Fruit fly (Drosophila melanogaster) whole organism, pupa: ENCODE data around the gene CG4955.
A peak's percentile ranks its signal among the peaks of the same experiment; 100 is the strongest.

Source experiments
- CG10348 ChIP-seq: fragments of 200-800 bp; sonication (Bioruptor generic); IDR thresholded peaks from 2 replicates; pipeline ENCODE4 v1.3.6; 2022; ENCODE audit warnings: missing biosample characterization, missing genetic modification characterization
- CG12605 ChIP-seq: fragments of 200-800 bp; sonication (Bioruptor generic); IDR thresholded peaks from 2 replicates; pipeline ENCODE4 v1.3.6; 2022; ENCODE audit warnings: missing biosample characterization, missing genetic modification characterization
- CG13204 ChIP-seq: fragments of 200-800 bp; sonication (Bioruptor generic); optimal IDR thresholded peaks from 2 replicates; lab custom pipeline; 2018; ENCODE audit warnings: missing biosample characterization, mild to moderate bottlenecking, missing genetic modification characterization, moderate library complexity
- CG14655 ChIP-seq: fragments of 200-800 bp; sonication (Bioruptor generic); optimal IDR thresholded peaks from 3 replicates; lab custom pipeline; 2017; ENCODE audit warnings: mild to moderate bottlenecking, missing biosample characterization, missing genetic modification reagents, missing genetic modification characterization
- CG15710 ChIP-seq: fragments of 200-800 bp; sonication (Bioruptor generic); optimal IDR thresholded peaks from 2 replicates; lab custom pipeline; 2018; ENCODE audit warnings: missing biosample characterization, mild to moderate bottlenecking, missing genetic modification characterization, moderate library complexity
- CG17806 ChIP-seq: fragments of 200-800 bp; sonication (Bioruptor generic); optimal IDR thresholded peaks from 2 replicates; lab custom pipeline; 2018; ENCODE audit warnings: missing biosample characterization, mild to moderate bottlenecking, missing genetic modification characterization, moderate library complexity
- CG32121 ChIP-seq: fragments of 200-800 bp; sonication (Bioruptor generic); IDR thresholded peaks from 2 replicates; pipeline ENCODE4 v1.3.6; 2022; ENCODE audit warnings: missing biosample characterization, missing genetic modification characterization
- CG34367 ChIP-seq: fragments of 200-800 bp; sonication (Bioruptor generic); optimal IDR thresholded peaks from 2 replicates; lab custom pipeline; 2018; ENCODE audit warnings: missing biosample characterization, mild to moderate bottlenecking, missing genetic modification characterization
- CG4496 ChIP-seq: fragments of 200-800 bp; sonication (Bioruptor generic); IDR thresholded peaks from 3 replicates; pipeline ENCODE4 v1.3.6; 2022; ENCODE audit warnings: missing biosample characterization, missing genetic modification characterization
- CG8159 ChIP-seq: fragments of 200-800 bp; sonication (Bioruptor generic); optimal IDR thresholded peaks from 3 replicates; lab custom pipeline; 2018; ENCODE audit warnings: missing biosample characterization, mild to moderate bottlenecking, missing genetic modification characterization, moderate library complexity
- CG8301 ChIP-seq: fragments of 200-800 bp; sonication (Bioruptor generic); optimal IDR thresholded peaks from 2 replicates; lab custom pipeline; 2018; ENCODE audit warnings: missing biosample characterization, mild to moderate bottlenecking, missing genetic modification characterization
- CG9948 ChIP-seq: fragments of 200-800 bp; sonication (Bioruptor generic); optimal IDR thresholded peaks from 2 replicates; lab custom pipeline; 2018; ENCODE audit warnings: missing biosample characterization, mild to moderate bottlenecking, missing genetic modification characterization, moderate library complexity
- D1 ChIP-seq: fragments of 200-800 bp; sonication (Bioruptor generic); optimal IDR thresholded peaks from 2 replicates; lab custom pipeline; 2018; ENCODE audit warnings: missing biosample characterization, mild to moderate bottlenecking, missing genetic modification characterization, moderate library complexity
- EcR ChIP-seq: fragments of 200-800 bp; sonication (Bioruptor generic); optimal IDR thresholded peaks from 3 replicates; lab custom pipeline; 2019; ENCODE audit warnings: missing biosample characterization, missing genetic modification characterization, mild to moderate bottlenecking, moderate library complexity, missing genetic modification reagents
- Ets98B ChIP-seq: fragments of 200-800 bp; sonication (Bioruptor generic); IDR thresholded peaks from 2 replicates; pipeline ENCODE4 v1.3.6; 2022; ENCODE audit warnings: missing biosample characterization, missing genetic modification characterization
- Pif1A ChIP-seq: fragments of 200-800 bp; sonication (Bioruptor generic); optimal IDR thresholded peaks from 3 replicates; lab custom pipeline; 2016; ENCODE audit warnings: missing biosample characterization, missing genetic modification characterization
- Pif1B ChIP-seq: fragments of 200-800 bp; sonication (Bioruptor generic); optimal IDR thresholded peaks from 3 replicates; lab custom pipeline; 2016; ENCODE audit warnings: missing biosample characterization, missing genetic modification characterization
- Snoo ChIP-seq: fragments of 200-800 bp; sonication (Bioruptor generic); optimal IDR thresholded peaks from 3 replicates; lab custom pipeline; 2017; ENCODE audit warnings: missing biosample characterization, mild to moderate bottlenecking, missing genetic modification characterization, inconsistent platforms
- fd96Ca ChIP-seq: fragments of 200-800 bp; sonication (Bioruptor generic); IDR thresholded peaks from 3 replicates; pipeline ENCODE4 v1.3.6; 2022; ENCODE audit warnings: missing biosample characterization, missing genetic modification characterization
- gl ChIP-seq: fragments of 200-800 bp; sonication (Bioruptor generic); optimal IDR thresholded peaks from 2 replicates; lab custom pipeline; 2018; ENCODE audit warnings: missing biosample characterization, mild to moderate bottlenecking, missing genetic modification characterization
- rn ChIP-seq: fragments of 200-800 bp; sonication (Bioruptor generic); IDR thresholded peaks from 2 replicates; pipeline ENCODE4 v1.3.6; 2022; ENCODE audit warnings: missing biosample characterization, missing genetic modification characterization

CG4955 gene

dm6 chrX:17093900-17094446 is 12.7 kb downstream of the CG4955 start:
- TF ChIP-seq CG13204: no peak
- no peak for TF ChIP-seq CG17806 (tag; lab: Kevin White, UChicago)
- TF ChIP-seq rn (GFP tag; lab: Robert Waterston, UW): no peak
- TF ChIP-seq CG12605 (GFP tag; lab: Robert Waterston, UW): no peak
- no peak for TF ChIP-seq Pif1A (GFP tag; lab: Kevin White, UChicago)
- TF ChIP-seq Ets98B (GFP tag; lab: Robert Waterston, UW): no peak
- TF ChIP-seq Snoo (tag; lab: Kevin White, UChicago): no peak
- no peak for TF ChIP-seq CG34367 (tag; lab: Kevin White, UChicago)
- no peak for TF ChIP-seq CG8301 (tag; lab: Kevin White, UChicago)
- TF ChIP-seq Pif1B (GFP tag; lab: Kevin White, UChicago): no peak

dm6 chrX:17105707-17106106 is 24.5 kb downstream of the CG4955 start, which contains the start of gene Arpc3B:
Arpc3B (minus strand) TSS chrX:17105852.
- TF ChIP-seq Pif1B (GFP tag; lab: Kevin White, UChicago) (no peak), CG12605 (GFP tag; lab: Robert Waterston, UW) (no peak), gl (tag; lab: Kevin White, UChicago) (no peak), CG34367 (tag; lab: Kevin White, UChicago) (no peak), CG8159 (tag; lab: Kevin White, UChicago) (no peak), Ets98B (GFP tag; lab: Robert Waterston, UW) (no peak), CG10348 (no peak), CG15710 (tag; lab: Kevin White, UChicago) (no peak), CG17806 (tag; lab: Kevin White, UChicago) (no peak), CG9948 (no peak), D1 (tag; lab: Kevin White, UChicago) (no peak), Pif1A (GFP tag; lab: Kevin White, UChicago) (no peak), CG4496 (no peak), rn (GFP tag; lab: Robert Waterston, UW) (no peak), Snoo (tag; lab: Kevin White, UChicago) (no peak)

- TF ChIP-seq Pif1A (GFP tag; lab: Kevin White, UChicago) (no peak), rn (GFP tag; lab: Robert Waterston, UW) (no peak), CG17806 (tag; lab: Kevin White, UChicago) (no peak)
Measured at dm6 chrX:17106153-17106700, 25.0 kb downstream of the CG4955 start.

- no peak for TF ChIP-seq CG8301 (tag; lab: Kevin White, UChicago)
- TF ChIP-seq CG13204: peak; percentile 29
- TF ChIP-seq CG17806 (tag; lab: Kevin White, UChicago): no peak
- TF ChIP-seq CG15710 (tag; lab: Kevin White, UChicago): peak; percentile 10
- peak; percentile 62 for TF ChIP-seq EcR
- TF ChIP-seq gl (tag; lab: Kevin White, UChicago): peak; percentile 11
- peak; percentile 26; the same call in 1 of the 2 replicates for TF ChIP-seq Ets98B (GFP tag; lab: Robert Waterston, UW)
- TF ChIP-seq, all 21 proteins: peak for 5
Measured at dm6 chrX:17107401-17107916, 26.2 kb downstream of the CG4955 start, which contains the start of gene CG5004. CG5004 (plus strand) TSS chrX:17107582.

dm6 chrX:17108000-17108399 is 26.8 kb downstream of the CG4955 start:
- no peak for TF ChIP-seq D1 (tag; lab: Kevin White, UChicago)
- no peak for TF ChIP-seq CG13204
- TF ChIP-seq CG8159 (tag; lab: Kevin White, UChicago): peak; percentile 3
- TF ChIP-seq CG34367 (tag; lab: Kevin White, UChicago): no peak
- no peak for TF ChIP-seq CG9948
- peak; percentile 19 for TF ChIP-seq Pif1B (GFP tag; lab: Kevin White, UChicago)
- no peak for TF ChIP-seq CG14655 (GFP tag; lab: Kevin White, UChicago)
- TF ChIP-seq, all 21 proteins: peak for 2

dm6 chrX:17109673-17110072 is 28.4 kb downstream of the CG4955 start:
- 0 out of 3 replicates have a peak, but pooled peaks have one; percentile 19 for TF ChIP-seq fd96Ca
- no peak for TF ChIP-seq CG17806 (tag; lab: Kevin White, UChicago)

dm6 chrX:17110556-17111177 is 29.4 kb downstream of the CG4955 start:
- TF ChIP-seq rn (GFP tag; lab: Robert Waterston, UW) (no peak), Pif1A (GFP tag; lab: Kevin White, UChicago) (no peak), CG8159 (tag; lab: Kevin White, UChicago) (no peak), fd96Ca (no peak), CG14655 (GFP tag; lab: Kevin White, UChicago) (no peak), Pif1B (GFP tag; lab: Kevin White, UChicago) (no peak), Ets98B (GFP tag; lab: Robert Waterston, UW) (no peak), D1 (tag; lab: Kevin White, UChicago) (no peak), CG17806 (tag; lab: Kevin White, UChicago) (no peak), CG4496 (no peak), gl (tag; lab: Kevin White, UChicago) (no peak), CG8301 (tag; lab: Kevin White, UChicago) (no peak), CG9948 (no peak), CG12605 (GFP tag; lab: Robert Waterston, UW) (no peak), CG15710 (tag; lab: Kevin White, UChicago) (no peak), EcR (no peak), CG10348 (no peak), CG13204 (no peak), CG32121 (no peak), CG34367 (tag; lab: Kevin White, UChicago) (no peak)
